Worm (Caenorhabditis elegans) whole organism, late embryonic: ENCODE data around the gene F48G7.4.
"Not testable (repeated sequence)": the region's sequence is repeated elsewhere in the genome, so short reads cannot be mapped to it uniquely, and the experiment has no call there.

Experiments used
- C08G9.2 ChIP-seq: sonication (generic microtip); optimal IDR thresholded peaks from 2 replicates; lab custom pipeline; 2016; ENCODE audit warnings: mild to moderate bottlenecking, missing genetic modification characterization, moderate library complexity, missing compliant biosample characterization
- C38D4.7 ChIP-seq: fragments of 200-800 bp; sonication (Bioruptor generic); optimal IDR thresholded peaks from 2 replicates; lab custom pipeline; 2018; ENCODE audit warnings: mild to moderate bottlenecking, missing genetic modification characterization, moderate library complexity, missing compliant biosample characterization
- F13H6.1 ChIP-seq: sonication (generic microtip); optimal IDR thresholded peaks from 2 replicates; lab custom pipeline; 2016; ENCODE audit warnings: missing genetic modification characterization, missing compliant biosample characterization
- K02D7.2 ChIP-seq: sonication (generic microtip); optimal IDR thresholded peaks from 2 replicates; lab custom pipeline; 2017; ENCODE audit warnings: mild to moderate bottlenecking, missing genetic modification characterization, missing compliant biosample characterization
- K09A11.1 ChIP-seq: sonication (generic microtip); optimal IDR thresholded peaks from 2 replicates; lab custom pipeline; 2017; ENCODE audit warnings: antibody characterized with exemption, mild to moderate bottlenecking, missing genetic modification characterization, missing compliant biosample characterization; ENCODE audit not compliant: insufficient read depth
- T23F11.4 ChIP-seq: fragments of 200-800 bp; sonication (Bioruptor generic); optimal IDR thresholded peaks from 2 replicates; lab custom pipeline; 2018; ENCODE audit warnings: mild to moderate bottlenecking, missing genetic modification characterization, missing compliant biosample characterization
- Y22D7AL.16 ChIP-seq: sonication (generic microtip); optimal IDR thresholded peaks from 2 replicates; lab custom pipeline; 2016; ENCODE audit warnings: missing genetic modification characterization, missing compliant biosample characterization
- ahr-1 ChIP-seq: sonication (generic microtip); optimal IDR thresholded peaks from 2 replicates; lab custom pipeline; 2016; ENCODE audit warnings: missing genetic modification characterization, missing compliant biosample characterization
- ama-1 ChIP-seq: fragments of 150-350 bp; optimal IDR thresholded peaks from 2 replicates; lab custom pipeline; 2014
- ceh-18 ChIP-seq: sonication (generic microtip); optimal IDR thresholded peaks from 2 replicates; lab custom pipeline; 2016; ENCODE audit warnings: missing genetic modification characterization, missing compliant biosample characterization
- ceh-19 ChIP-seq: fragments of 200-800 bp; sonication (Bioruptor generic); optimal IDR thresholded peaks from 2 replicates; lab custom pipeline; 2018; ENCODE audit warnings: mild to moderate bottlenecking, missing genetic modification characterization, missing compliant biosample characterization
- ceh-2 ChIP-seq: sonication (generic microtip); optimal IDR thresholded peaks from 2 replicates; lab custom pipeline; 2016; ENCODE audit warnings: missing genotype, missing genetic modification characterization, missing compliant biosample characterization
- ceh-22 ChIP-seq: sonication (generic microtip); optimal IDR thresholded peaks from 2 replicates; lab custom pipeline; 2017; ENCODE audit warnings: missing biosample characterization, missing genetic modification characterization
- ceh-30 ChIP-seq: fragments of 150-350 bp; optimal IDR thresholded peaks from 2 replicates; lab custom pipeline; 2014; ENCODE audit warnings: missing biosample characterization, missing genetic modification characterization
- ceh-31 ChIP-seq: sonication (generic microtip); optimal IDR thresholded peaks from 2 replicates; lab custom pipeline; 2016; ENCODE audit warnings: missing genetic modification characterization, missing compliant biosample characterization
- che-1 ChIP-seq: sonication (generic microtip); optimal IDR thresholded peaks from 2 replicates; lab custom pipeline; 2016; ENCODE audit warnings: mild to moderate bottlenecking, missing genetic modification characterization, missing compliant biosample characterization
- dve-1 ChIP-seq: sonication (generic microtip); optimal IDR thresholded peaks from 2 replicates; lab custom pipeline; 2017; ENCODE audit warnings: antibody characterized with exemption, mild to moderate bottlenecking, missing genetic modification characterization, missing compliant biosample characterization
- ets-4 ChIP-seq: sonication (generic microtip); optimal IDR thresholded peaks from 2 replicates; lab custom pipeline; 2016; ENCODE audit warnings: missing genetic modification characterization, missing compliant biosample characterization
- gmeb-2 ChIP-seq: sonication (generic microtip); optimal IDR thresholded peaks from 2 replicates; lab custom pipeline; 2016; ENCODE audit warnings: missing genetic modification characterization, inconsistent platforms, missing compliant biosample characterization
- hlh-15 ChIP-seq: sonication (generic microtip); optimal IDR thresholded peaks from 2 replicates; lab custom pipeline; 2016; ENCODE audit warnings: missing genetic modification characterization, missing compliant biosample characterization
- lim-6 ChIP-seq: sonication (generic microtip); optimal IDR thresholded peaks from 2 replicates; lab custom pipeline; 2016; ENCODE audit warnings: missing genetic modification characterization, missing compliant biosample characterization
- lin-11 ChIP-seq: fragments of 200-800 bp; sonication (Bioruptor generic); optimal IDR thresholded peaks from 2 replicates; lab custom pipeline; 2018; ENCODE audit warnings: mild to moderate bottlenecking, missing genetic modification characterization, missing compliant biosample characterization
- nfya-1 ChIP-seq: sonication (generic microtip); optimal IDR thresholded peaks from 2 replicates; lab custom pipeline; 2017; ENCODE audit warnings: missing genetic modification characterization, mild to moderate bottlenecking, missing compliant biosample characterization, antibody characterized with exemption, moderate library complexity
- nhr-232 ChIP-seq: sonication (generic microtip); optimal IDR thresholded peaks from 2 replicates; lab custom pipeline; 2016; ENCODE audit warnings: missing genetic modification characterization, missing compliant biosample characterization
- pag-3 ChIP-seq: sonication (generic microtip); optimal IDR thresholded peaks from 2 replicates; lab custom pipeline; 2016; ENCODE audit warnings: missing compliant biosample characterization, missing genetic modification characterization, borderline replicate concordance
- pat-9 ChIP-seq: fragments of 200-800 bp; sonication (Bioruptor generic); optimal IDR thresholded peaks from 2 replicates; lab custom pipeline; 2018; ENCODE audit warnings: mild to moderate bottlenecking, missing genetic modification characterization, moderate library complexity, missing compliant biosample characterization
- pax-1 ChIP-seq: fragments of 150-350 bp; optimal IDR thresholded peaks from 2 replicates; lab custom pipeline; 2014; ENCODE audit warnings: missing biosample characterization, missing genetic modification characterization
- pha-2 ChIP-seq: sonication (generic microtip); optimal IDR thresholded peaks from 2 replicates; lab custom pipeline; 2017; ENCODE audit warnings: mild to moderate bottlenecking, missing genetic modification characterization, missing compliant biosample characterization
- pha-4 ChIP-seq: fragments of 150-350 bp; optimal IDR thresholded peaks from 2 replicates; lab custom pipeline; 2018; ENCODE audit warnings: missing biosample characterization, missing genetic modification reagents, missing genetic modification characterization
- pqm-1 ChIP-seq: sonication (generic microtip); optimal IDR thresholded peaks from 2 replicates; lab custom pipeline; 2016; ENCODE audit warnings: missing genetic modification characterization, missing compliant biosample characterization
- ref-2 ChIP-seq: sonication (generic microtip); optimal IDR thresholded peaks from 2 replicates; lab custom pipeline; 2016; ENCODE audit warnings: missing genetic modification characterization, missing compliant biosample characterization
- rnt-1 ChIP-seq: sonication (generic microtip); optimal IDR thresholded peaks from 2 replicates; lab custom pipeline; 2016; ENCODE audit warnings: missing genetic modification characterization, missing compliant biosample characterization
- ttx-3 ChIP-seq: sonication (generic microtip); optimal IDR thresholded peaks from 2 replicates; lab custom pipeline; 2016; ENCODE audit warnings: missing genetic modification reagents, missing genetic modification characterization, missing compliant biosample characterization
- unc-3 ChIP-seq, 2 experiments: fragments of 200-800 bp in 1 of 2; sonication (Bioruptor generic) in 1 of 2; sonication (generic microtip) in 1 of 2; conservative IDR thresholded peaks in 1 of 2; optimal IDR thresholded peaks in 1 of 2; 2 replicates each; pipeline versions ENCODE4 v1.3.6 to Lab custom; 2016 to 2022; ENCODE audit warnings: missing compliant biosample characterization in 2 of 2, missing genetic modification characterization in 2 of 2, missing genetic modification reagents in 1 of 2
- unc-42 ChIP-seq: sonication (generic microtip); optimal IDR thresholded peaks from 2 replicates; lab custom pipeline; 2016; ENCODE audit warnings: missing genotype, missing genetic modification characterization, missing compliant biosample characterization

F48G7.4 gene

ce11 chrV:655823-656222 is 36.6 kb downstream of the F48G7.4 start, which contains the start of gene srh-245:
TSS of gene srh-245 (minus strand) at chrV:655923.
- TF ChIP-seq nhr-232 (tag; lab: Kevin White, UChicago) = no peak
- TF ChIP-seq rnt-1 (tag; lab: Kevin White, UChicago) = no peak
- no peak for TF ChIP-seq pag-3 (tag; lab: Kevin White, UChicago)
- no peak for TF ChIP-seq ahr-1
- no peak for TF ChIP-seq ceh-22 (tag; lab: Kevin White, UChicago)
- no peak for TF ChIP-seq pat-9 (tag; lab: Kevin White, UChicago)
- TF ChIP-seq unc-42 = no peak
- TF ChIP-seq ceh-19 (GFP tag; lab: Kevin White, UChicago) = no peak
- TF ChIP-seq pax-1 (tag; lab: Kevin White, UChicago) = no peak
- TF ChIP-seq pha-4 (tag; lab: Kevin White, UChicago) = no peak
- TF ChIP-seq ceh-31 (tag; lab: Kevin White, UChicago) = no peak
- TF ChIP-seq ceh-2 (tag; lab: Kevin White, UChicago) = no peak
- TF ChIP-seq nfya-1 (tag; lab: Kevin White, UChicago) = no peak
- TF ChIP-seq lin-11 (tag; lab: Kevin White, UChicago) = no peak
- TF ChIP-seq Y22D7AL.16 (tag; lab: Kevin White, UChicago) = no peak
- no peak for TF ChIP-seq F13H6.1 (tag; lab: Kevin White, UChicago)
- no peak for TF ChIP-seq lim-6 (tag; lab: Kevin White, UChicago)
- TF ChIP-seq gmeb-2 (tag; lab: Kevin White, UChicago) = no peak
- no peak for TF ChIP-seq C08G9.2 (tag; lab: Kevin White, UChicago)

ce11 chrV:657678-658077 is 38.4 kb downstream of the F48G7.4 start, which contains the start of gene srh-246:
TSS of gene srh-246 (minus strand) at chrV:657778.
- TF ChIP-seq pha-2 (tag; lab: Kevin White, UChicago) (no peak), K02D7.2 (tag; lab: Kevin White, UChicago) (no peak), ttx-3 (tag; lab: Kevin White, UChicago) (no peak), C08G9.2 (tag; lab: Kevin White, UChicago) (no peak), unc-42 (no peak), dve-1 (no peak), ceh-19 (GFP tag; lab: Kevin White, UChicago) (no peak), T23F11.4 (GFP tag; lab: Kevin White, UChicago) (no peak), ceh-30 (no peak), pag-3 (tag; lab: Kevin White, UChicago) (no peak)

ce11 chrV:658140-658539 is 38.9 kb downstream of the F48G7.4 start:
- TF ChIP-seq unc-3 (GFP tag; conservative IDR thresholded peaks at IDR 0.05; lab: Robert Waterston, UW) = 0 out of 2 replicates have a peak, but pooled peaks have one; percentile 49
- TF ChIP-seq unc-3 (tag; optimal IDR thresholded peaks at IDR 0.05; lab: Kevin White, UChicago) = not testable (repeated sequence)

ce11 chrV:660210-660609 is 41.0 kb downstream of the F48G7.4 start, which contains the start of gene F31F4.17:
TSS of gene F31F4.17 (minus strand) at chrV:660310.
- TF ChIP-seq ceh-18 (tag; lab: Kevin White, UChicago) (no peak), pha-2 (tag; lab: Kevin White, UChicago) (no peak), ets-4 (tag; lab: Kevin White, UChicago) (no peak), che-1 (tag; lab: Kevin White, UChicago) (no peak), ttx-3 (tag; lab: Kevin White, UChicago) (no peak), pqm-1 (tag; lab: Kevin White, UChicago) (no peak), lin-11 (tag; lab: Kevin White, UChicago) (no peak), ceh-22 (tag; lab: Kevin White, UChicago) (no peak), K09A11.1 (tag; lab: Kevin White, UChicago) (no peak), ref-2 (no peak), nhr-232 (tag; lab: Kevin White, UChicago) (no peak), ama-1 (no peak), pax-1 (tag; lab: Kevin White, UChicago) (no peak), ceh-2 (tag; lab: Kevin White, UChicago) (no peak), hlh-15 (tag; lab: Kevin White, UChicago) (no peak), C38D4.7 (no peak)
